Fruit fly (Drosophila melanogaster): ENCODE data around the gene Tep3.

The Tep3 gene

dm6 chr2L:7702383-7703188 is at the start of gene Tep3 (continued):
- TF ChIP-seq CG16779 (tag; optimal IDR thresholded peaks at IDR 0.05) (no peak), CG10669 (GFP tag; optimal IDR thresholded peaks at IDR 0.05) (peak; percentile 51), CG4318 (GFP tag; optimal IDR thresholded peaks at IDR 0.05) (no peak), CG7368 (GFP tag; optimal IDR thresholded peaks at IDR 0.05) (no peak), CG10631 (GFP tag; optimal IDR thresholded peaks at IDR 0.05) (peak; percentile 53), dsx (GFP tag; optimal IDR thresholded peaks at IDR 0.05; ENCODE audit: poor library complexity, severe bottlenecking) (peak; percentile 75), Ets96B (tag; optimal IDR thresholded peaks at IDR 0.05) (peak; percentile 38), salr (GFP tag; optimal IDR thresholded peaks at IDR 0.05) (no peak)

dm6 chr2L:7659561-7659960 is 43.0 kb upstream of the Tep3 start:
- TF ChIP-seq CG10631 (GFP tag; optimal IDR thresholded peaks at IDR 0.05) (no peak), Eip78C (GFP tag) (no peak), net (GFP tag; optimal IDR thresholded peaks at IDR 0.05) (no peak), CG11294 (GFP tag; IDR thresholded peaks at IDR 0.05) (no peak), spab (GFP tag; optimal IDR thresholded peaks at IDR 0.05) (no peak), CG6854 (GFP tag; optimal IDR thresholded peaks at IDR 0.05) (no peak), CG8319 (GFP tag; optimal IDR thresholded peaks at IDR 0.05) (no peak), CG8632 (GFP tag; optimal IDR thresholded peaks at IDR 0.05) (no peak), Hr38 (GFP tag; optimal IDR thresholded peaks at IDR 0.05) (no peak), cyc (GFP tag; optimal IDR thresholded peaks at IDR 0.05) (no peak), Blimp-1 (GFP tag; optimal IDR thresholded peaks at IDR 0.05) (no peak), CG6163 (GFP tag; IDR thresholded peaks at IDR 0.05) (no peak), OdsH (GFP tag; optimal IDR thresholded peaks at IDR 0.05) (no peak)

dm6 chr2L:7660087-7660486 is 42.5 kb upstream of the Tep3 start:
- peak; percentile 2 for TF ChIP-seq CG32006 (GFP tag; optimal IDR thresholded peaks at IDR 0.05)
- TF ChIP-seq CG6854 (GFP tag; optimal IDR thresholded peaks at IDR 0.05): no peak
- no peak for TF ChIP-seq net (GFP tag; optimal IDR thresholded peaks at IDR 0.05)
- no peak for TF ChIP-seq Sox102F (GFP tag; optimal IDR thresholded peaks at IDR 0.05)

- TF ChIP-seq Sox14 (GFP tag; optimal IDR thresholded peaks at IDR 0.05) (no peak), svp (GFP tag) (peak; percentile 14), CG11294 (GFP tag; IDR thresholded peaks at IDR 0.05) (no peak), vri (GFP tag; optimal IDR thresholded peaks at IDR 0.05) (no peak)
Measured at dm6 chr2L:7665747-7666146, 36.9 kb upstream of the Tep3 start, which contains the start of gene Myo28B1. Gene Myo28B1 (plus strand): TSS chr2L:7666047.

dm6 chr2L:7675028-7675749 is 27.4 kb upstream of the Tep3 start, which contains the start of gene Slob:
Gene Slob (minus strand): TSS chr2L:7675078.
- TF ChIP-seq CG8319 (GFP tag; optimal IDR thresholded peaks at IDR 0.05) (no peak), Eip78C (GFP tag) (peak; percentile 26), spab (GFP tag; optimal IDR thresholded peaks at IDR 0.05) (no peak)

- TF ChIP-seq dsx (GFP tag; optimal IDR thresholded peaks at IDR 0.05; ENCODE audit: poor library complexity, severe bottlenecking) (no peak), Eip75B (GFP tag; optimal IDR thresholded peaks at IDR 0.05) (peak; percentile 22), esn (GFP tag; optimal IDR thresholded peaks at IDR 0.05) (no peak), svp (GFP tag) (peak; percentile 77), net (GFP tag; optimal IDR thresholded peaks at IDR 0.05) (no peak), dac (GFP tag; optimal IDR thresholded peaks at IDR 0.05) (no peak), Eip78C (GFP tag) (peak; percentile 10), Eip93F (GFP tag; optimal IDR thresholded peaks at IDR 0.05) (no peak)
Measured at dm6 chr2L:7675754-7676178, 26.8 kb upstream of the Tep3 start.

All from whole organism, prepupa.